Worm (Caenorhabditis elegans) whole organism, L3 larva: ENCODE measurements around the gene F31E3.6.

Source experiments
- R02D3.7 ChIP-seq: fragments of 150-350 bp; optimal IDR thresholded peaks from 2 replicates; lab custom pipeline; 2014; ENCODE audit warnings: missing biosample characterization, missing genetic modification characterization
- ZK546.5 ChIP-seq: sonication (generic microtip); optimal IDR thresholded peaks from 2 replicates; lab custom pipeline; 2017; ENCODE audit warnings: missing biosample characterization, missing genetic modification characterization
- aly-2 ChIP-seq: fragments of 150-350 bp; optimal IDR thresholded peaks from 2 replicates; lab custom pipeline; 2014; ENCODE audit warnings: missing biosample characterization, missing genetic modification characterization
- ama-1 ChIP-seq: fragments of 150-350 bp; optimal IDR thresholded peaks from 2 replicates; lab custom pipeline; 2018
- ceh-16 ChIP-seq: sonication (generic microtip); optimal IDR thresholded peaks from 2 replicates; lab custom pipeline; 2017; ENCODE audit warnings: missing biosample characterization, missing genetic modification characterization
- ceh-28 ChIP-seq: fragments of 150-350 bp; optimal IDR thresholded peaks from 2 replicates; lab custom pipeline; 2014; ENCODE audit warnings: missing biosample characterization, missing genetic modification reagents, missing genetic modification characterization
- ceh-82 ChIP-seq: fragments of 150-350 bp; optimal IDR thresholded peaks from 2 replicates; lab custom pipeline; 2014; ENCODE audit warnings: missing biosample characterization, missing genetic modification characterization
- ceh-9 ChIP-seq: sonication (generic microtip); optimal IDR thresholded peaks from 2 replicates; lab custom pipeline; 2018; ENCODE audit warnings: missing biosample characterization, missing genetic modification characterization
- daf-12 ChIP-seq: fragments of 150-350 bp; optimal IDR thresholded peaks from 2 replicates; lab custom pipeline; 2014; ENCODE audit warnings: missing biosample characterization, missing genetic modification reagents, missing genetic modification characterization
- egl-5 ChIP-seq: fragments of 150-350 bp; optimal IDR thresholded peaks from 2 replicates; lab custom pipeline; 2017; ENCODE audit warnings: missing biosample characterization, missing genetic modification reagents, missing genetic modification characterization, inconsistent platforms
- elt-1 ChIP-seq: fragments of 150-350 bp; optimal IDR thresholded peaks from 2 replicates; lab custom pipeline; 2014; ENCODE audit warnings: missing biosample characterization, missing genetic modification characterization
- elt-2 ChIP-seq: sonication (generic microtip); optimal IDR thresholded peaks from 2 replicates; lab custom pipeline; 2016; ENCODE audit warnings: missing genetic modification reagents, mild to moderate bottlenecking, missing genetic modification characterization, missing compliant biosample characterization
- elt-3 ChIP-seq, 3 experiments: fragments of 150-350 bp in 1 of 3; sonication (generic microtip) in 2 of 3; optimal IDR thresholded peaks; 2 replicates in 2 of 3; 4 replicates in 1 of 3; lab custom pipeline; 2014 to 2017; ENCODE audit warnings: missing biosample characterization in 3 of 3, missing genetic modification characterization in 3 of 3
- eor-1 ChIP-seq, 2 experiments: fragments of 150-350 bp; optimal IDR thresholded peaks; 2 replicates each; lab custom pipeline; 2014 to 2018; ENCODE audit warnings: missing biosample characterization in 2 of 2, missing genetic modification characterization in 2 of 2
- fkh-10 ChIP-seq: sonication (generic microtip); optimal IDR thresholded peaks from 2 replicates; lab custom pipeline; 2017; ENCODE audit warnings: missing biosample characterization, missing genetic modification reagents, missing genetic modification characterization
- fkh-2 ChIP-seq: fragments of 150-350 bp; optimal IDR thresholded peaks from 2 replicates; lab custom pipeline; 2014; ENCODE audit warnings: missing biosample characterization, missing genetic modification reagents, missing genetic modification characterization
- fos-1 ChIP-seq: fragments of 150-350 bp; optimal IDR thresholded peaks from 2 replicates; lab custom pipeline; 2014; ENCODE audit warnings: missing biosample characterization, missing genetic modification characterization
- hmg-11 ChIP-seq: sonication (generic microtip); optimal IDR thresholded peaks from 2 replicates; lab custom pipeline; 2016; ENCODE audit warnings: missing genetic modification characterization, missing compliant biosample characterization
- jun-1 ChIP-seq: fragments of 150-350 bp; optimal IDR thresholded peaks from 2 replicates; lab custom pipeline; 2014; ENCODE audit warnings: missing biosample characterization, missing genetic modification reagents, missing genetic modification characterization
- lin-15B ChIP-seq: fragments of 150-350 bp; optimal IDR thresholded peaks from 2 replicates; lab custom pipeline; 2014; ENCODE audit warnings: missing biosample characterization, missing genetic modification characterization
- lsy-12 ChIP-seq: sonication (generic microtip); optimal IDR thresholded peaks from 2 replicates; lab custom pipeline; 2016; ENCODE audit warnings: mild to moderate bottlenecking, missing genetic modification characterization, missing compliant biosample characterization
- mdl-1 ChIP-seq: fragments of 150-350 bp; optimal IDR thresholded peaks from 2 replicates; lab custom pipeline; 2014; ENCODE audit warnings: missing biosample characterization, missing genetic modification characterization
- mml-1 ChIP-seq: fragments of 150-350 bp; sonication (generic microtip); optimal IDR thresholded peaks from 3 replicates; lab custom pipeline; 2014; ENCODE audit warnings: missing biosample characterization, missing genetic modification characterization
- nfya-1 ChIP-seq: sonication (generic microtip); optimal IDR thresholded peaks from 2 replicates; lab custom pipeline; 2017; ENCODE audit warnings: missing genetic modification characterization, mild to moderate bottlenecking, missing compliant biosample characterization, antibody characterized with exemption, moderate library complexity; ENCODE audit not compliant: insufficient read depth
- nhr-11 ChIP-seq: fragments of 150-350 bp; optimal IDR thresholded peaks from 2 replicates; lab custom pipeline; 2014; ENCODE audit warnings: missing biosample characterization, missing genetic modification characterization
- nhr-12 ChIP-seq: fragments of 150-350 bp; optimal IDR thresholded peaks from 2 replicates; lab custom pipeline; 2014; ENCODE audit warnings: missing biosample characterization, missing genetic modification characterization
- nhr-23 ChIP-seq: fragments of 150-350 bp; optimal IDR thresholded peaks from 2 replicates; lab custom pipeline; 2014; ENCODE audit warnings: missing biosample characterization, missing genetic modification reagents, missing genetic modification characterization
- nhr-237 ChIP-seq: fragments of 150-350 bp; optimal IDR thresholded peaks from 2 replicates; lab custom pipeline; 2014; ENCODE audit warnings: missing biosample characterization, missing genetic modification characterization
- nhr-25 ChIP-seq: sonication (generic microtip); optimal IDR thresholded peaks from 2 replicates; lab custom pipeline; 2017; ENCODE audit warnings: missing biosample characterization, missing genetic modification characterization
- nhr-28 ChIP-seq: fragments of 150-350 bp; optimal IDR thresholded peaks from 2 replicates; lab custom pipeline; 2014; ENCODE audit warnings: missing biosample characterization, missing genetic modification characterization
- nhr-43 ChIP-seq: sonication (generic microtip); optimal IDR thresholded peaks from 2 replicates; lab custom pipeline; 2016; ENCODE audit warnings: mild to moderate bottlenecking, missing genetic modification characterization, missing compliant biosample characterization; ENCODE audit not compliant: poor library complexity, severe bottlenecking
- nhr-67 ChIP-seq: fragments of 150-350 bp; optimal IDR thresholded peaks from 2 replicates; lab custom pipeline; 2014; ENCODE audit warnings: missing biosample characterization, missing genetic modification characterization
- nhr-76 ChIP-seq: fragments of 150-350 bp; sonication (generic microtip); optimal IDR thresholded peaks from 5 replicates; lab custom pipeline; 2014; ENCODE audit warnings: missing biosample characterization, missing genetic modification characterization
- nhr-77 ChIP-seq: fragments of 150-350 bp; optimal IDR thresholded peaks from 2 replicates; lab custom pipeline; 2014; ENCODE audit warnings: missing biosample characterization, missing genetic modification characterization
- pha-4 ChIP-seq: fragments of 150-350 bp; optimal IDR thresholded peaks from 2 replicates; lab custom pipeline; 2014; ENCODE audit warnings: missing biosample characterization, missing genetic modification reagents, missing genetic modification characterization
- pqm-1 ChIP-seq: fragments of 150-350 bp; optimal IDR thresholded peaks from 2 replicates; lab custom pipeline; 2017; ENCODE audit warnings: missing biosample characterization, missing genetic modification characterization, inconsistent platforms
- sea-2 ChIP-seq: fragments of 150-350 bp; sonication (generic microtip); optimal IDR thresholded peaks from 4 replicates; lab custom pipeline; 2014; ENCODE audit warnings: missing biosample characterization, missing genetic modification reagents, missing genetic modification characterization
- skn-1 ChIP-seq: fragments of 150-350 bp; optimal IDR thresholded peaks from 2 replicates; lab custom pipeline; 2014; ENCODE audit warnings: missing biosample characterization, missing genetic modification characterization
- snpc-4 ChIP-seq: fragments of 150-350 bp; optimal IDR thresholded peaks from 2 replicates; lab custom pipeline; 2014; ENCODE audit warnings: missing biosample characterization, missing genetic modification characterization
- tbx-2 ChIP-seq: sonication (generic microtip); optimal IDR thresholded peaks from 2 replicates; lab custom pipeline; 2016; ENCODE audit warnings: mild to moderate bottlenecking, missing genetic modification characterization, missing compliant biosample characterization
- unc-39 ChIP-seq: sonication (generic microtip); optimal IDR thresholded peaks from 4 replicates; lab custom pipeline; 2017; ENCODE audit warnings: missing biosample characterization, missing genetic modification characterization
- unc-62 ChIP-seq: fragments of 150-350 bp; sonication (generic microtip); optimal IDR thresholded peaks from 4 replicates; lab custom pipeline; 2014; ENCODE audit warnings: missing biosample characterization, missing genetic modification reagents, missing genetic modification characterization
- zag-1 ChIP-seq: fragments of 150-350 bp; optimal IDR thresholded peaks from 2 replicates; lab custom pipeline; 2014; ENCODE audit warnings: missing biosample characterization, missing genetic modification characterization
- ztf-11 ChIP-seq: fragments of 150-350 bp; optimal IDR thresholded peaks from 2 replicates; lab custom pipeline; 2014; ENCODE audit warnings: missing biosample characterization, missing genetic modification characterization
- ztf-4 ChIP-seq: fragments of 150-350 bp; optimal IDR thresholded peaks from 2 replicates; lab custom pipeline; 2014; ENCODE audit warnings: missing biosample characterization, missing genetic modification characterization

The F31E3.6 gene

ce11 chrIII:6969781-6970342 lies 12.0 kb upstream of the F31E3.6 start:
- TF ChIP-seq ztf-11 (tag; lab: Kevin White, UChicago) = no peak
- TF ChIP-seq eor-1 (tag; optimal IDR thresholded peaks at IDR 0.05; lab: Kevin White, UChicago) = no peak
- peak; percentile 89 for TF ChIP-seq ama-1 (lab: Kevin White, UChicago)
- TF ChIP-seq nhr-76 = no peak
- TF ChIP-seq elt-2 (tag; lab: Kevin White, UChicago) = peak; percentile 9
- TF ChIP-seq nhr-77 (tag; lab: Kevin White, UChicago) = no peak
- TF ChIP-seq mdl-1 (tag; lab: Kevin White, UChicago) = no peak

ce11 chrIII:6970744-6971143 lies 11.1 kb upstream of the F31E3.6 start:
- TF ChIP-seq ceh-16 (tag; lab: Kevin White, UChicago) = no peak
- no peak for TF ChIP-seq pha-4
- no peak for TF ChIP-seq unc-39 (tag; lab: Kevin White, UChicago)
- TF ChIP-seq unc-62 (GFP tag; lab: Kevin White, UChicago) = no peak
- TF ChIP-seq nhr-237 (tag; lab: Kevin White, UChicago) = no peak
- TF ChIP-seq ama-1 (lab: Kevin White, UChicago) = no peak
- no peak for TF ChIP-seq nhr-76
- no peak for TF ChIP-seq ZK546.5 (tag; lab: Kevin White, UChicago)
- no peak for TF ChIP-seq R02D3.7 (tag; lab: Kevin White, UChicago)
- no peak for TF ChIP-seq aly-2 (tag; lab: Kevin White, UChicago)
- no peak for TF ChIP-seq nhr-43
- no peak for TF ChIP-seq daf-12 (tag; lab: Kevin White, UChicago)
- TF ChIP-seq nhr-77 (tag; lab: Kevin White, UChicago) = no peak
- no peak for TF ChIP-seq nhr-23 (tag; lab: Kevin White, UChicago)
- no peak for TF ChIP-seq mml-1

- TF ChIP-seq nhr-12 (no peak), daf-12 (tag; lab: Kevin White, UChicago) (no peak), eor-1 (tag; optimal IDR thresholded peaks at IDR 0.05; lab: Kevin White, UChicago) (no peak), pqm-1 (tag; lab: Kevin White, UChicago) (peak; percentile 96), aly-2 (tag; lab: Kevin White, UChicago) (peak; percentile 59), ztf-4 (peak; percentile 60), pha-4 (peak; percentile 100), ceh-16 (tag; lab: Kevin White, UChicago) (peak; percentile 59), egl-5 (tag; lab: Kevin White, UChicago) (peak; percentile 99), elt-3 (tag; optimal IDR thresholded peaks at IDR 0.05; lab: Kevin White, UChicago) (peak in 1 of 3 experiments; percentile 65), fkh-10 (GFP tag; lab: Kevin White, UChicago) (peak; percentile 90), nhr-25 (tag; lab: Kevin White, UChicago) (peak; percentile 98), zag-1 (no peak), snpc-4 (tag; lab: Kevin White, UChicago) (peak; percentile 91), lin-15B (peak; percentile 99), nhr-76 (peak; percentile 41), ceh-82 (tag; lab: Kevin White, UChicago) (peak; percentile 72), ZK546.5 (tag; lab: Kevin White, UChicago) (peak; percentile 97), nhr-67 (no peak), skn-1 (tag; lab: Kevin White, UChicago) (peak; percentile 94), nfya-1 (peak; percentile 99), elt-1 (tag; lab: Kevin White, UChicago) (peak; percentile 70), tbx-2 (tag; lab: Kevin White, UChicago) (peak; percentile 71), lsy-12 (tag; lab: Kevin White, UChicago) (peak; percentile 95), fos-1 (peak; percentile 51), fkh-2 (tag; lab: Kevin White, UChicago) (no peak), unc-62 (GFP tag; lab: Kevin White, UChicago) (peak; percentile 47), ztf-11 (tag; lab: Kevin White, UChicago) (no peak), nhr-77 (tag; lab: Kevin White, UChicago) (peak; percentile 19), R02D3.7 (tag; lab: Kevin White, UChicago) (peak; percentile 94), unc-39 (tag; lab: Kevin White, UChicago) (no peak), hmg-11 (tag; lab: Kevin White, UChicago) (peak; percentile 85), nhr-11 (tag; lab: Kevin White, UChicago) (peak; percentile 88), ama-1 (lab: Kevin White, UChicago) (peak; percentile 79), elt-2 (tag; lab: Kevin White, UChicago) (peak; percentile 82), ceh-9 (no peak), nhr-28 (tag; lab: Kevin White, UChicago) (no peak), sea-2 (GFP tag; lab: Kevin White, UChicago) (no peak), nhr-237 (tag; lab: Kevin White, UChicago) (no peak), ceh-28 (tag; lab: Kevin White, UChicago) (peak; percentile 77), nhr-23 (tag; lab: Kevin White, UChicago) (peak; percentile 99), mdl-1 (tag; lab: Kevin White, UChicago) (peak; percentile 21), jun-1 (tag; lab: Kevin White, UChicago) (peak; percentile 93), nhr-43 (peak; percentile 86)
Measured at ce11 chrIII:6971662-6972284, 10.1 kb upstream of the F31E3.6 start, which contains the start of the genes eef-1A.1 and rfc-4. TSS of gene eef-1A.1 (minus strand) at chrIII:6971712. TSS of gene rfc-4 (plus strand) at chrIII:6972253.
